Worm (Caenorhabditis elegans) whole organism, young adult: ENCODE measurements around the gene Y16B4A.2.
A peak's percentile ranks its signal among the peaks of the same experiment; 100 is the strongest.

Experiments
- B0035.1 ChIP-seq: sonication (generic microtip); optimal IDR thresholded peaks from 2 replicates; lab custom pipeline; 2016; ENCODE audit warnings: missing genetic modification characterization, mild to moderate bottlenecking, missing compliant biosample characterization, missing genotype, missing genetic modification reagents
- C06A6.2 ChIP-seq: fragments of 200-800 bp; sonication (Bioruptor generic); conservative IDR thresholded peaks from 2 replicates; pipeline ENCODE4 v1.3.6; 2022; ENCODE audit warnings: missing genetic modification characterization, missing compliant biosample characterization
- F37B4.10 ChIP-seq: fragments of 200-800 bp; sonication (Bioruptor generic); IDR thresholded peaks from 2 replicates; pipeline ENCODE4 v1.3.6; 2022; ENCODE audit warnings: missing genetic modification characterization, missing compliant biosample characterization
- F55B11.4 ChIP-seq: sonication (generic microtip); optimal IDR thresholded peaks from 2 replicates; lab custom pipeline; 2016; ENCODE audit warnings: missing compliant biosample characterization, missing genetic modification characterization, borderline replicate concordance; ENCODE audit not compliant: insufficient read depth
- T26A5.8 ChIP-seq: sonication (generic microtip); optimal IDR thresholded peaks from 2 replicates; lab custom pipeline; 2016; ENCODE audit warnings: missing genetic modification characterization, missing compliant biosample characterization
- Y53F4B.3 ChIP-seq: fragments of 200-800 bp; sonication (Bioruptor generic); IDR thresholded peaks from 2 replicates; pipeline ENCODE4 v1.3.6; 2022; ENCODE audit warnings: missing genetic modification reagents, missing genetic modification characterization, missing compliant biosample characterization
- Y79H2A.3 ChIP-seq: fragments of 200-800 bp; sonication (Bioruptor generic); conservative IDR thresholded peaks from 2 replicates; pipeline ENCODE4 v1.3.6; 2022; ENCODE audit warnings: missing genetic modification reagents, missing genetic modification characterization, missing compliant biosample characterization
- Y95B8A.8 ChIP-seq: fragments of 200-800 bp; sonication (Bioruptor generic); IDR thresholded peaks from 2 replicates; pipeline ENCODE4 v1.3.6; 2022; ENCODE audit warnings: missing genetic modification reagents, missing genetic modification characterization, missing compliant biosample characterization
- ZK185.1 ChIP-seq: sonication (generic microtip); optimal IDR thresholded peaks from 2 replicates; lab custom pipeline; 2016; ENCODE audit warnings: mild to moderate bottlenecking, missing genetic modification characterization, missing compliant biosample characterization; ENCODE audit not compliant: poor library complexity, severe bottlenecking
- atf-7 ChIP-seq: sonication (generic microtip); optimal IDR thresholded peaks from 2 replicates; lab custom pipeline; 2017; ENCODE audit warnings: mild to moderate bottlenecking, missing genetic modification characterization, missing compliant biosample characterization
- dox-1 ChIP-seq: fragments of 200-800 bp; sonication (Bioruptor generic); IDR thresholded peaks from 2 replicates; pipeline ENCODE4 v1.3.6; 2022; ENCODE audit warnings: missing genetic modification reagents, missing genetic modification characterization, missing compliant biosample characterization
- dpff-1 ChIP-seq: sonication (generic microtip); optimal IDR thresholded peaks from 2 replicates; lab custom pipeline; 2017; ENCODE audit warnings: mild to moderate bottlenecking, missing genetic modification characterization, missing compliant biosample characterization
- dpl-1 ChIP-seq: fragments of 150-350 bp; optimal IDR thresholded peaks from 2 replicates; lab custom pipeline; 2014; ENCODE audit warnings: missing biosample characterization, missing genetic modification reagents, missing genetic modification characterization
- egl-18 ChIP-seq: fragments of 200-800 bp; sonication (Bioruptor generic); IDR thresholded peaks from 2 replicates; pipeline ENCODE4 v1.3.6; 2022; ENCODE audit warnings: missing genetic modification reagents, missing genetic modification characterization, missing compliant biosample characterization
- egl-44 ChIP-seq: fragments of 200-800 bp; sonication (Bioruptor generic); IDR thresholded peaks from 2 replicates; pipeline ENCODE4 v1.3.6; 2022; ENCODE audit warnings: missing genetic modification reagents, missing genetic modification characterization, missing compliant biosample characterization
- hlh-12 ChIP-seq: sonication (generic microtip); optimal IDR thresholded peaks from 2 replicates; lab custom pipeline; 2016; ENCODE audit warnings: missing genetic modification characterization, missing compliant biosample characterization
- hlh-26 ChIP-seq: fragments of 200-800 bp; sonication (Bioruptor generic); conservative IDR thresholded peaks from 2 replicates; pipeline ENCODE4 v1.3.6; 2022; ENCODE audit warnings: missing genetic modification reagents, missing genetic modification characterization, missing compliant biosample characterization
- hrde-1 ChIP-seq: sonication (generic microtip); optimal IDR thresholded peaks from 2 replicates; lab custom pipeline; 2016; ENCODE audit warnings: missing genetic modification characterization, mild to moderate bottlenecking, missing compliant biosample characterization, moderate library complexity, missing genotype, missing genetic modification reagents, borderline replicate concordance
- hsf-1 ChIP-seq: fragments of 200-800 bp; sonication (Bioruptor generic); IDR thresholded peaks from 2 replicates; pipeline ENCODE4 v1.3.6; 2022; ENCODE audit warnings: missing genetic modification reagents, missing genetic modification characterization, missing compliant biosample characterization
- lag-1 ChIP-seq: fragments of 200-800 bp; sonication (Bioruptor generic); IDR thresholded peaks from 2 replicates; pipeline ENCODE4 v1.3.6; 2022; ENCODE audit warnings: missing genetic modification reagents, missing genetic modification characterization, missing compliant biosample characterization
- let-607 ChIP-seq, 2 experiments: fragments of 200-800 bp in 1 of 2; sonication (Bioruptor generic) in 1 of 2; sonication (generic microtip) in 1 of 2; optimal IDR thresholded peaks; 2 replicates each; lab custom pipeline; 2016 to 2018; ENCODE audit warnings: mild to moderate bottlenecking in 2 of 2, missing compliant biosample characterization in 2 of 2, missing genetic modification characterization in 2 of 2, moderate library complexity in 2 of 2, missing genotype in 1 of 2
- lin-35 ChIP-seq, 3 experiments: fragments of 150-350 bp in 2 of 3; sonication (generic microtip) in 1 of 3; optimal IDR thresholded peaks; 2 replicates each; lab custom pipeline; 2014 to 2018; ENCODE audit warnings: missing biosample characterization in 3 of 3, missing genetic modification characterization in 3 of 3, missing genetic modification reagents in 3 of 3
- lin-54 ChIP-seq: fragments of 200-800 bp; sonication (Bioruptor generic); optimal IDR thresholded peaks from 2 replicates; lab custom pipeline; 2018; ENCODE audit warnings: mild to moderate bottlenecking, missing genetic modification characterization, missing compliant biosample characterization
- lsy-27 ChIP-seq: sonication (generic microtip); optimal IDR thresholded peaks from 2 replicates; lab custom pipeline; 2017; ENCODE audit warnings: missing genetic modification characterization, mild to moderate bottlenecking, missing compliant biosample characterization, antibody characterized with exemption, missing genotype, borderline replicate concordance; ENCODE audit not compliant: insufficient read depth
- madf-10 ChIP-seq: sonication (generic microtip); optimal IDR thresholded peaks from 2 replicates; lab custom pipeline; 2016; ENCODE audit warnings: mild to moderate bottlenecking, missing genetic modification characterization, missing compliant biosample characterization
- madf-3 ChIP-seq: fragments of 200-800 bp; sonication (Bioruptor generic); IDR thresholded peaks from 2 replicates; pipeline ENCODE4 v1.3.6; 2022; ENCODE audit warnings: missing genetic modification reagents, missing genetic modification characterization, missing compliant biosample characterization
- mcd-1 ChIP-seq: fragments of 200-800 bp; sonication (Bioruptor generic); IDR thresholded peaks from 2 replicates; pipeline ENCODE4 v1.3.6; 2022; ENCODE audit warnings: missing genetic modification reagents, missing genetic modification characterization, missing compliant biosample characterization
- nhr-120 ChIP-seq: fragments of 200-800 bp; sonication (Bioruptor generic); IDR thresholded peaks from 2 replicates; pipeline ENCODE4 v1.3.6; 2022; ENCODE audit warnings: missing genetic modification characterization, missing compliant biosample characterization
- nhr-179 ChIP-seq: sonication (generic microtip); optimal IDR thresholded peaks from 2 replicates; lab custom pipeline; 2016; ENCODE audit warnings: mild to moderate bottlenecking, missing genetic modification characterization, missing compliant biosample characterization
- nhr-80 ChIP-seq: sonication (generic microtip); optimal IDR thresholded peaks from 2 replicates; lab custom pipeline; 2016; ENCODE audit warnings: missing genetic modification characterization, missing compliant biosample characterization
- nhr-90 ChIP-seq: sonication (generic microtip); optimal IDR thresholded peaks from 2 replicates; lab custom pipeline; 2016; ENCODE audit warnings: missing genotype, mild to moderate bottlenecking, missing genetic modification characterization, missing compliant biosample characterization
- pbrm-1 ChIP-seq: fragments of 200-800 bp; sonication (Bioruptor generic); IDR thresholded peaks from 2 replicates; pipeline ENCODE4 v1.3.6; 2022; ENCODE audit warnings: missing genetic modification reagents, missing genetic modification characterization, missing compliant biosample characterization
- sdz-38 ChIP-seq: sonication (generic microtip); optimal IDR thresholded peaks from 2 replicates; lab custom pipeline; 2016; ENCODE audit warnings: missing genotype, missing genetic modification characterization, missing compliant biosample characterization
- sea-2 ChIP-seq: fragments of 200-800 bp; sonication (Bioruptor generic); IDR thresholded peaks from 2 replicates; pipeline ENCODE4 v1.3.6; 2022; ENCODE audit warnings: missing genetic modification characterization, missing compliant biosample characterization
- snpc-1.1 ChIP-seq: sonication (generic microtip); optimal IDR thresholded peaks from 2 replicates; lab custom pipeline; 2017; ENCODE audit warnings: missing genetic modification characterization, mild to moderate bottlenecking, missing compliant biosample characterization, antibody characterized with exemption, moderate library complexity, missing genotype, missing genetic modification reagents; ENCODE audit not compliant: insufficient read depth
- snpc-3.4 ChIP-seq: sonication (generic microtip); optimal IDR thresholded peaks from 2 replicates; lab custom pipeline; 2017; ENCODE audit warnings: missing genetic modification characterization, mild to moderate bottlenecking, missing compliant biosample characterization, antibody characterized with exemption, moderate library complexity, missing genotype, missing genetic modification reagents
- unc-62 ChIP-seq: fragments of 150-350 bp; optimal IDR thresholded peaks from 2 replicates; lab custom pipeline; 2014; ENCODE audit warnings: missing biosample characterization, missing genetic modification reagents, missing genetic modification characterization
- zfh-2 ChIP-seq: fragments of 200-800 bp; sonication (Bioruptor generic); conservative IDR thresholded peaks from 2 replicates; pipeline ENCODE4 v1.3.6; 2022; ENCODE audit warnings: missing genetic modification reagents, missing genetic modification characterization, missing compliant biosample characterization
- zim-3 ChIP-seq: sonication (generic microtip); optimal IDR thresholded peaks from 2 replicates; lab custom pipeline; 2017; ENCODE audit warnings: mild to moderate bottlenecking, missing genetic modification characterization, moderate library complexity, missing compliant biosample characterization
- ztf-22 ChIP-seq: fragments of 200-800 bp; sonication (Bioruptor generic); optimal IDR thresholded peaks from 2 replicates; lab custom pipeline; 2018; ENCODE audit warnings: mild to moderate bottlenecking, missing genetic modification characterization, moderate library complexity, missing compliant biosample characterization
- ztf-25 ChIP-seq: fragments of 200-800 bp; sonication (Bioruptor generic); IDR thresholded peaks from 2 replicates; pipeline ENCODE4 v1.3.6; 2022; ENCODE audit warnings: missing genetic modification reagents, missing genetic modification characterization, missing compliant biosample characterization
- ztf-26 ChIP-seq: sonication (generic microtip); optimal IDR thresholded peaks from 2 replicates; lab custom pipeline; 2017; ENCODE audit warnings: missing genetic modification characterization, missing compliant biosample characterization

Y16B4A.2 gene

ce11 chrX:14780176-14780575, 8.5 kb upstream of the Y16B4A.2 start:
- no peak for TF ChIP-seq C06A6.2 (GFP tag; lab: Robert Waterston, UW)
- TF ChIP-seq let-607 (tag; optimal IDR thresholded peaks at IDR 0.05; lab: Kevin White, UChicago): peak; percentile 18 to 92
- no peak for TF ChIP-seq lin-54 (GFP tag; lab: Kevin White, UChicago)
- no peak for TF ChIP-seq hrde-1 (tag; lab: Kevin White, UChicago)
- TF ChIP-seq ztf-25: no peak
- TF ChIP-seq unc-62 (GFP tag; lab: Kevin White, UChicago): peak; percentile 57
- TF ChIP-seq nhr-80 (tag; lab: Kevin White, UChicago): peak; percentile 78
- TF ChIP-seq dpff-1 (tag; lab: Kevin White, UChicago): no peak
- TF ChIP-seq lag-1 (GFP tag; lab: Robert Waterston, UW): no peak
- no peak for TF ChIP-seq egl-44 (GFP tag; lab: Robert Waterston, UW)
- TF ChIP-seq pbrm-1: no peak
- peak; percentile 71 for TF ChIP-seq atf-7
- no peak for TF ChIP-seq sdz-38 (tag; lab: Kevin White, UChicago)
- TF ChIP-seq Y53F4B.3 (GFP tag; lab: Robert Waterston, UW): no peak
- TF ChIP-seq egl-18: no peak
- no peak for TF ChIP-seq nhr-179
- TF ChIP-seq hsf-1 (GFP tag; lab: Robert Waterston, UW): no peak
- no peak for TF ChIP-seq snpc-1.1 (tag; lab: Kevin White, UChicago)
- TF ChIP-seq Y95B8A.8 (GFP tag; lab: Robert Waterston, UW): no peak
- no peak for TF ChIP-seq lin-35 (GFP tag; optimal IDR thresholded peaks at IDR 0.05; lab: Kevin White, UChicago)
- TF ChIP-seq hlh-12 (tag; lab: Kevin White, UChicago): no peak
- TF ChIP-seq madf-3 (GFP tag; lab: Robert Waterston, UW): no peak
- TF ChIP-seq F37B4.10 (GFP tag; lab: Robert Waterston, UW): no peak
- no peak for TF ChIP-seq madf-10 (tag; lab: Kevin White, UChicago)
- no peak for TF ChIP-seq hlh-26 (GFP tag; lab: Robert Waterston, UW)
- TF ChIP-seq dpl-1: no peak
- no peak for TF ChIP-seq nhr-120 (GFP tag; lab: Robert Waterston, UW)
- no peak for TF ChIP-seq mcd-1 (GFP tag; lab: Robert Waterston, UW)
- TF ChIP-seq sea-2 (GFP tag; lab: Robert Waterston, UW): no peak
- TF ChIP-seq snpc-3.4 (tag; lab: Kevin White, UChicago): no peak
- peak; percentile 18 for TF ChIP-seq nhr-90 (tag; lab: Kevin White, UChicago)
- no peak for TF ChIP-seq Y79H2A.3 (GFP tag; lab: Robert Waterston, UW)
- TF ChIP-seq zfh-2: no peak
- TF ChIP-seq dox-1 (GFP tag; lab: Robert Waterston, UW): peak; percentile 38; the same call in 1 of the 2 replicates

- TF ChIP-seq ztf-22 (GFP tag; lab: Kevin White, UChicago): no peak
- no peak for TF ChIP-seq lsy-27
- TF ChIP-seq B0035.1 (tag; lab: Kevin White, UChicago): no peak
- no peak for TF ChIP-seq ZK185.1 (tag; lab: Kevin White, UChicago)
- no peak for TF ChIP-seq zim-3
- no peak for TF ChIP-seq ztf-26
- TF ChIP-seq Y79H2A.3 (GFP tag; lab: Robert Waterston, UW): no peak
- TF ChIP-seq T26A5.8: no peak
- TF ChIP-seq F37B4.10 (GFP tag; lab: Robert Waterston, UW): no peak
- no peak for TF ChIP-seq F55B11.4 (tag; lab: Kevin White, UChicago)
These were observed 6.5 kb upstream of the Y16B4A.2 start for ce11 chrX:14778112-14778511.
